Worm (Caenorhabditis elegans) whole organism, L4 larva: Measurements from ENCODE around the gene rpi-2.

Experiments
- F44E2.7 ChIP-seq: fragments of 200-800 bp; sonication (Bioruptor generic); IDR thresholded peaks from 2 replicates; pipeline ENCODE4 v2.1.2; 2022; ENCODE audit warnings: missing genetic modification characterization, missing compliant biosample characterization
- ama-1 ChIP-seq: fragments of 150-350 bp; optimal IDR thresholded peaks from 2 replicates; lab custom pipeline; 2014; ENCODE audit warnings: inconsistent platforms, mixed read lengths
- jun-1 ChIP-seq: fragments of 150-350 bp; optimal IDR thresholded peaks from 2 replicates; lab custom pipeline; 2014; ENCODE audit warnings: missing biosample characterization, missing genetic modification reagents, missing genetic modification characterization
- mes-2 ChIP-seq: sonication (generic microtip); optimal IDR thresholded peaks from 2 replicates; lab custom pipeline; 2016; ENCODE audit warnings: missing genotype, mild to moderate bottlenecking, missing genetic modification characterization, missing compliant biosample characterization; ENCODE audit not compliant: poor library complexity, severe bottlenecking
- nhr-237 ChIP-seq: sonication (generic microtip); optimal IDR thresholded peaks from 2 replicates; lab custom pipeline; 2017; ENCODE audit warnings: missing biosample characterization, missing genetic modification characterization

DNA sequence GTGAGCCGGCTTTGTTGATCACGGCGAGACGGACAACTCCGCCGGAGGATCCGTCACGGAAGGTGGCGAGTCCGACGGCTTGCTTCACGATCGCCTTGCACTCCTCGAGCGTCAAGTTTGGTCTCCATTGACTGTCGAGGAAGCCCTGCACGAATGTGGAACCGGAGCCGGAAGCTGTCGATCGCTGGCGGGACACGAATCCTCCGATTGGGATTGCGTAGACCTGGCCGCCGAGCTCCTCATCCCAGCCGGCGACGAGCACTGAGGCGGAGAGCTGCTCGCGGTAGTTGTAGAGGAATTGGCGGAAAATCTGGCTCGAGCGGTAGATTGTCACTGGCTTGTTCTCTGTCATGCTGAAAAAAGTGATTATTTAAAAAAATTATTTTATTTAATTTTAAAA lies 2.1 kb upstream of the rpi-2 start:
- no peak for TF ChIP-seq ama-1 (lab: Kevin White, UChicago)
- TF ChIP-seq mes-2 (tag; lab: Kevin White, UChicago): no peak
- no peak for TF ChIP-seq nhr-237
- TF ChIP-seq jun-1 (tag; lab: Kevin White, UChicago): no peak
- no peak for TF ChIP-seq F44E2.7 (GFP tag; lab: Robert Waterston, UW)
